Worm (Caenorhabditis elegans): ENCODE measurements around the gene F43H9.4.

F43H9.4 gene

DNA sequence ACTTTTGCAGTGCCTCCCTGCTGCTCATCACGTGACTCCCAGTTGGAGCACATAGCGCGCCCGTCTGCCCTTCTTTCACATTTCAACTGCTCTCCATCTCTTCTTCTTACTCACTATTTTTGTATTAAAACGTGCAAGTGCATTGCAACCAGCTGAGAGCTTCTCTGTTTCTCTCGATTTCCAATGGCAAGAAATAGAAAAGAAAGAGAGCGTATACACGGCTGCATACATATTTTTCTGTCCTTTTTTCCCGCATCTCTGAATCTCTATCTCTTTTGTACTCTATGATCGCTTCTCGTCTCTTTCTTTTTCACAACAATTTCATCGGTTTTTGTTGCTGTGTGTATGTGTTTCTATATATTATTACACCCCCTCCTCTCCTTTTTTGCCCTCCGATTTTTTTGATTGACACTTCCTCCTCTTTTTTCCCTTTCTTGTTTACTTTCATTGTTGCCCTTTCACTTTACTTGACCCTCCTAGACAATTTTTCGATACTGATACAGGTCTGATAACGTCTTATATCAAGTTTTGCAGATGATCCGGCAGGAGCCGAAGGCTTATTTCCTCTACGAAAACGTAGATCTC lies 25.5 kb upstream of the F43H9.4 start, which contains the start of gene Y97E10AR.1:
TSS of gene Y97E10AR.1 (plus strand) at position 535 of the 585 bp plus-strand sequence.
- TF ChIP-seq rpc-1 (optimal IDR thresholded peaks at IDR 0.05) (no peak), rpc-1 (tag; optimal IDR thresholded peaks at IDR 0.05) (no peak), lsy-27 (tag; optimal IDR thresholded peaks at IDR 0.05; ENCODE audit: borderline replicate concordance, insufficient read depth) (no peak), unc-62 (GFP tag; optimal IDR thresholded peaks at IDR 0.05) (peak; percentile 78), F33H1.4 (GFP tag; IDR thresholded peaks at IDR 0.05) (no peak), fkh-3 (tag; optimal IDR thresholded peaks at IDR 0.05) (no peak), unc-130 (GFP tag; optimal IDR thresholded peaks at IDR 0.05) (no peak), Y53F4B.3 (GFP tag; IDR thresholded peaks at IDR 0.05) (no peak), gei-17 (GFP tag; optimal IDR thresholded peaks at IDR 0.05) (no peak), ztf-22 (GFP tag; optimal IDR thresholded peaks at IDR 0.05) (peak; percentile 75), efl-1 (GFP tag; optimal IDR thresholded peaks at IDR 0.05) (no peak), F57A8.1 (GFP tag; optimal IDR thresholded peaks at IDR 0.05) (no peak), cebp-1 (GFP tag; IDR thresholded peaks at IDR 0.05) (no peak), cebp-1 (tag; optimal IDR thresholded peaks at IDR 0.05) (peak; percentile 88), B0261.1 (tag; optimal IDR thresholded peaks at IDR 0.05) (no peak), T07F8.4 (tag; optimal IDR thresholded peaks at IDR 0.05) (no peak), ceh-27 (GFP tag; optimal IDR thresholded peaks at IDR 0.05) (peak; percentile 27), nhr-120 (GFP tag; IDR thresholded peaks at IDR 0.05) (no peak), Y67H2A.10 (GFP tag; conservative IDR thresholded peaks at IDR 0.05) (no peak), K11D2.4 (GFP tag; IDR thresholded peaks at IDR 0.05) (no peak), T26A5.8 (tag; optimal IDR thresholded peaks at IDR 0.05) (no peak), mel-28 (tag; optimal IDR thresholded peaks at IDR 0.05; ENCODE audit: borderline replicate concordance) (no peak), nfya-2 (GFP tag; IDR thresholded peaks at IDR 0.05) (no peak), madf-3 (GFP tag; IDR thresholded peaks at IDR 0.05) (0 out of 2 replicates have a peak, but pooled peaks have one; percentile 30), lag-1 (GFP tag; IDR thresholded peaks at IDR 0.05) (no peak), egl-44 (GFP tag; IDR thresholded peaks at IDR 0.05) (no peak), attf-6 (GFP tag; IDR thresholded peaks at IDR 0.05) (no peak), him-1 (tag; optimal IDR thresholded peaks at IDR 0.05) (no peak), hrde-1 (tag; optimal IDR thresholded peaks at IDR 0.05; ENCODE audit: borderline replicate concordance) (no peak), let-607 (tag; optimal IDR thresholded peaks at IDR 0.05) (peak; percentile 62 to 68), lsl-1 (GFP tag; optimal IDR thresholded peaks at IDR 0.05) (no peak), repo-1 (tag; optimal IDR thresholded peaks at IDR 0.05) (no peak), hmg-1.2 (GFP tag; IDR thresholded peaks at IDR 0.05) (peak; percentile 77), ceh-58 (GFP tag; IDR thresholded peaks at IDR 0.05) (no peak), chd-7 (tag; optimal IDR thresholded peaks at IDR 0.05) (no peak), F22D6.2 (tag; optimal IDR thresholded peaks at IDR 0.05) (no peak), ztf-28 (GFP tag; IDR thresholded peaks at IDR 0.05) (no peak), K12H6.12 (tag; optimal IDR thresholded peaks at IDR 0.05) (peak; percentile 81), Y56A3A.18 (GFP tag; IDR thresholded peaks at IDR 0.05) (0 out of 2 replicates have a peak, but pooled peaks have one; percentile 68), athp-1 (tag; optimal IDR thresholded peaks at IDR 0.05) (no peak), xnd-1 (tag; optimal IDR thresholded peaks at IDR 0.05) (no peak), nhr-80 (tag; optimal IDR thresholded peaks at IDR 0.05) (peak; percentile 98), dpff-1 (tag; optimal IDR thresholded peaks at IDR 0.05) (no peak), ztf-6 (GFP tag; IDR thresholded peaks at IDR 0.05) (no peak), hmg-20 (GFP tag; IDR thresholded peaks at IDR 0.05) (no peak), ztf-26 (tag; optimal IDR thresholded peaks at IDR 0.05) (no peak), bed-1 (GFP tag; IDR thresholded peaks at IDR 0.05) (no peak), lin-26 (GFP tag; IDR thresholded peaks at IDR 0.05) (no peak), nhr-90 (tag; optimal IDR thresholded peaks at IDR 0.05) (peak; percentile 58), C06A6.2 (GFP tag; conservative IDR thresholded peaks at IDR 0.05) (no peak; the same call in 1 of the 2 replicates)
